Worm (Caenorhabditis elegans) whole organism, L1 larva: ENCODE measurements around the gene zmp-3.

Experiments
- aly-2 ChIP-seq: fragments of 150-350 bp; optimal IDR thresholded peaks from 2 replicates; lab custom pipeline; 2014; ENCODE audit warnings: missing biosample characterization, missing genetic modification characterization
- ama-1 ChIP-seq: fragments of 150-350 bp; optimal IDR thresholded peaks from 2 replicates; lab custom pipeline; 2014
- ceh-82 ChIP-seq, 3 experiments: fragments of 150-350 bp in 1 of 3; sonication (generic microtip) in 2 of 3; optimal IDR thresholded peaks; 2 replicates each; lab custom pipeline; 2014 to 2017; ENCODE audit warnings: missing biosample characterization in 3 of 3, missing genetic modification characterization in 3 of 3
- dpl-1 ChIP-seq, 3 experiments: fragments of 150-350 bp in 2 of 3; sonication (generic microtip) in 1 of 3; optimal IDR thresholded peaks; 2 replicates each; lab custom pipeline; 2014 to 2017; ENCODE audit warnings: missing biosample characterization in 3 of 3, missing genetic modification characterization in 3 of 3, missing genetic modification reagents in 3 of 3
- hlh-17 ChIP-seq: fragments of 200-800 bp; sonication (Bioruptor generic); optimal IDR thresholded peaks from 2 replicates; lab custom pipeline; 2018; ENCODE audit warnings: missing genetic modification characterization, mild to moderate bottlenecking, missing compliant biosample characterization, moderate library complexity, borderline replicate concordance
- lin-39 ChIP-seq: fragments of 150-350 bp; optimal IDR thresholded peaks from 2 replicates; lab custom pipeline; 2014; ENCODE audit warnings: missing biosample characterization, missing genetic modification reagents, missing genetic modification characterization
- mep-1 ChIP-seq: fragments of 150-350 bp; optimal IDR thresholded peaks from 2 replicates; lab custom pipeline; 2014; ENCODE audit warnings: missing biosample characterization, missing genetic modification characterization
- nhr-28 ChIP-seq: fragments of 150-350 bp; optimal IDR thresholded peaks from 2 replicates; lab custom pipeline; 2014; ENCODE audit warnings: missing biosample characterization, missing genetic modification characterization
- pqm-1 ChIP-seq: sonication (generic microtip); optimal IDR thresholded peaks from 3 replicates; lab custom pipeline; 2017; ENCODE audit warnings: missing biosample characterization, missing genetic modification characterization
- unc-62 ChIP-seq: fragments of 150-350 bp; optimal IDR thresholded peaks from 2 replicates; lab custom pipeline; 2014; ENCODE audit warnings: missing biosample characterization, missing genetic modification reagents, missing genetic modification characterization

DNA sequence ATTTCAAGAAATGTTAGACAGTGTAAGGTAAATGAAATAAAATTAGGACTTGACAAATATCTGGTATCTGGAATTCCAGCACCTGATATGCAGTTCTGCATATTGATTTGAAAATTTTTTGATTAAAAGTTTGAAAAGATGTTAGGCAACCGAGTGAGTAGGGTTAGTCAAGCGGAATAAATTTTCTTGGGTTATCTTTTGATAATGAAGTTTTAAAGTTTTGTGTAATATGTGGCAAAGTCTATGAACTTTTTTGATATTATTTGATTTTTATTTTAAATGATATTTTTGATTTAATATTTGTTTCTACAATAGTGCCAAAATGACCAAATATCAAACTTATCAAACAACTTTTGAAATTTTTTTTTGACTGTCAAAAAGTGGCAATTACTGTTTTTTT is 39.9 kb downstream of the zmp-3 start, which contains the start of gene srh-241:
- TF ChIP-seq unc-62 (GFP tag; lab: Kevin White, UChicago) (no peak), mep-1 (tag; lab: Kevin White, UChicago) (no peak), lin-39 (tag; lab: Kevin White, UChicago) (no peak), ama-1 (lab: Kevin White, UChicago) (no peak), hlh-17 (GFP tag; lab: Kevin White, UChicago) (no peak), nhr-28 (no peak), dpl-1 (GFP tag; optimal IDR thresholded peaks at IDR 0.05; lab: Kevin White, UChicago) (no peak), aly-2 (tag; lab: Kevin White, UChicago) (no peak), ceh-82 (tag; optimal IDR thresholded peaks at IDR 0.05; lab: Kevin White, UChicago) (no peak), pqm-1 (tag; lab: Kevin White, UChicago) (no peak)
